Worm (Caenorhabditis elegans) whole organism, young adult: ENCODE measurements around the gene etr-1.

Source experiments
- F33H1.4 ChIP-seq: fragments of 200-800 bp; sonication (Bioruptor generic); IDR thresholded peaks from 2 replicates; pipeline ENCODE4 v1.3.6; 2022; ENCODE audit warnings: missing genetic modification reagents, missing genetic modification characterization, missing compliant biosample characterization
- F57C9.4 ChIP-seq: sonication (generic microtip); optimal IDR thresholded peaks from 2 replicates; lab custom pipeline; 2017; ENCODE audit warnings: mild to moderate bottlenecking, missing genetic modification characterization, missing compliant biosample characterization
- Y67H2A.10 ChIP-seq: fragments of 200-800 bp; sonication (Bioruptor generic); conservative IDR thresholded peaks from 2 replicates; pipeline ENCODE4 v1.3.6; 2022; ENCODE audit warnings: missing genetic modification reagents, missing genetic modification characterization, missing compliant biosample characterization
- Y79H2A.3 ChIP-seq: fragments of 200-800 bp; sonication (Bioruptor generic); conservative IDR thresholded peaks from 2 replicates; pipeline ENCODE4 v1.3.6; 2022; ENCODE audit warnings: missing genetic modification reagents, missing genetic modification characterization, missing compliant biosample characterization
- ZK185.1 ChIP-seq: sonication (generic microtip); optimal IDR thresholded peaks from 2 replicates; lab custom pipeline; 2016; ENCODE audit warnings: mild to moderate bottlenecking, missing genetic modification characterization, missing compliant biosample characterization; ENCODE audit not compliant: poor library complexity, severe bottlenecking
- ama-1 ChIP-seq, 3 experiments: fragments of 150-350 bp in 1 of 3; sonication (generic microtip) in 2 of 3; optimal IDR thresholded peaks; 2 replicates each; lab custom pipeline; 2014 to 2018; ENCODE audit warnings: missing biosample characterization in 2 of 3, missing genetic modification characterization in 2 of 3, missing genetic modification reagents in 2 of 3
- attf-3 ChIP-seq: fragments of 200-800 bp; sonication (Bioruptor generic); conservative IDR thresholded peaks from 2 replicates; pipeline ENCODE4 v1.3.6; 2022; ENCODE audit warnings: missing genetic modification reagents, missing genetic modification characterization, missing compliant biosample characterization
- attf-6 ChIP-seq: fragments of 200-800 bp; sonication (Bioruptor generic); IDR thresholded peaks from 2 replicates; pipeline ENCODE4 v1.3.6; 2022; ENCODE audit warnings: missing genetic modification reagents, missing genetic modification characterization, missing compliant biosample characterization
- bed-2 ChIP-seq: fragments of 200-800 bp; sonication (Bioruptor generic); IDR thresholded peaks from 2 replicates; pipeline ENCODE4 v1.3.6; 2022; ENCODE audit warnings: missing genetic modification reagents, missing genetic modification characterization, missing compliant biosample characterization
- cebp-1 ChIP-seq, 2 experiments: fragments of 200-800 bp in 1 of 2; sonication (Bioruptor generic) in 1 of 2; sonication (generic microtip) in 1 of 2; IDR thresholded peaks in 1 of 2; optimal IDR thresholded peaks in 1 of 2; 2 replicates each; pipeline versions ENCODE4 v1.3.6 to Lab custom; 2017 to 2022; ENCODE audit warnings: missing compliant biosample characterization in 2 of 2, missing genetic modification characterization in 2 of 2, mild to moderate bottlenecking in 1 of 2, missing genetic modification reagents in 1 of 2, moderate library complexity in 1 of 2
- ceh-100 ChIP-seq: fragments of 200-800 bp; sonication (Bioruptor generic); IDR thresholded peaks from 2 replicates; pipeline ENCODE4 v1.3.6; 2022; ENCODE audit warnings: missing genetic modification reagents, missing genetic modification characterization, missing compliant biosample characterization
- gei-17 ChIP-seq: fragments of 200-800 bp; sonication (Bioruptor generic); optimal IDR thresholded peaks from 2 replicates; lab custom pipeline; 2018; ENCODE audit warnings: mild to moderate bottlenecking, missing genetic modification characterization, missing compliant biosample characterization
- him-1 ChIP-seq: sonication (generic microtip); optimal IDR thresholded peaks from 2 replicates; lab custom pipeline; 2016; ENCODE audit warnings: missing genotype, missing genetic modification reagents, missing genetic modification characterization, missing compliant biosample characterization
- hlh-12 ChIP-seq: sonication (generic microtip); optimal IDR thresholded peaks from 2 replicates; lab custom pipeline; 2016; ENCODE audit warnings: missing genetic modification characterization, missing compliant biosample characterization
- let-607 ChIP-seq, 2 experiments: fragments of 200-800 bp in 1 of 2; sonication (Bioruptor generic) in 1 of 2; sonication (generic microtip) in 1 of 2; optimal IDR thresholded peaks; 2 replicates each; lab custom pipeline; 2016 to 2018; ENCODE audit warnings: mild to moderate bottlenecking in 2 of 2, missing compliant biosample characterization in 2 of 2, missing genetic modification characterization in 2 of 2, moderate library complexity in 2 of 2, missing genotype in 1 of 2
- lin-26 ChIP-seq: fragments of 200-800 bp; sonication (Bioruptor generic); IDR thresholded peaks from 2 replicates; pipeline ENCODE4 v1.3.6; 2022; ENCODE audit warnings: missing genetic modification reagents, missing genetic modification characterization, missing compliant biosample characterization
- lir-1 ChIP-seq: fragments of 200-800 bp; sonication (Bioruptor generic); conservative IDR thresholded peaks from 2 replicates; pipeline ENCODE4 v1.3.6; 2022; ENCODE audit warnings: missing genetic modification reagents, missing genetic modification characterization, missing compliant biosample characterization
- madf-10 ChIP-seq: sonication (generic microtip); optimal IDR thresholded peaks from 2 replicates; lab custom pipeline; 2016; ENCODE audit warnings: mild to moderate bottlenecking, missing genetic modification characterization, missing compliant biosample characterization
- mel-28 ChIP-seq: sonication (generic microtip); optimal IDR thresholded peaks from 2 replicates; lab custom pipeline; 2016; ENCODE audit warnings: borderline replicate concordance, mild to moderate bottlenecking, missing genetic modification characterization, missing compliant biosample characterization
- nfya-2 ChIP-seq: fragments of 200-800 bp; sonication (Bioruptor generic); IDR thresholded peaks from 2 replicates; pipeline ENCODE4 v1.3.6; 2022; ENCODE audit warnings: missing genetic modification reagents, missing genetic modification characterization, missing compliant biosample characterization
- nfyb-1 ChIP-seq: fragments of 200-800 bp; sonication (Bioruptor generic); IDR thresholded peaks from 2 replicates; pipeline ENCODE4 v1.3.6; 2022; ENCODE audit warnings: missing genetic modification reagents, missing genetic modification characterization, missing compliant biosample characterization
- nhr-120 ChIP-seq: fragments of 200-800 bp; sonication (Bioruptor generic); IDR thresholded peaks from 2 replicates; pipeline ENCODE4 v1.3.6; 2022; ENCODE audit warnings: missing genetic modification characterization, missing compliant biosample characterization
- pbrm-1 ChIP-seq: fragments of 200-800 bp; sonication (Bioruptor generic); IDR thresholded peaks from 2 replicates; pipeline ENCODE4 v1.3.6; 2022; ENCODE audit warnings: missing genetic modification reagents, missing genetic modification characterization, missing compliant biosample characterization
- snpc-1.1 ChIP-seq: sonication (generic microtip); optimal IDR thresholded peaks from 2 replicates; lab custom pipeline; 2017; ENCODE audit warnings: missing genetic modification characterization, mild to moderate bottlenecking, missing compliant biosample characterization, antibody characterized with exemption, moderate library complexity, missing genotype, missing genetic modification reagents; ENCODE audit not compliant: insufficient read depth
- snpc-1.3 ChIP-seq: sonication (generic microtip); optimal IDR thresholded peaks from 2 replicates; lab custom pipeline; 2017; ENCODE audit warnings: missing genetic modification characterization, mild to moderate bottlenecking, missing compliant biosample characterization, antibody characterized with exemption, moderate library complexity, missing genotype, missing genetic modification reagents; ENCODE audit not compliant: insufficient read depth
- snpc-3.4 ChIP-seq: sonication (generic microtip); optimal IDR thresholded peaks from 2 replicates; lab custom pipeline; 2017; ENCODE audit warnings: missing genetic modification characterization, mild to moderate bottlenecking, missing compliant biosample characterization, antibody characterized with exemption, moderate library complexity, missing genotype, missing genetic modification reagents
- sptf-2 ChIP-seq: fragments of 200-800 bp; sonication (Bioruptor generic); optimal IDR thresholded peaks from 2 replicates; lab custom pipeline; 2018; ENCODE audit warnings: mild to moderate bottlenecking, missing genetic modification characterization, missing compliant biosample characterization
- tlf-1 ChIP-seq: fragments of 200-800 bp; sonication (Bioruptor generic); optimal IDR thresholded peaks from 2 replicates; lab custom pipeline; 2018; ENCODE audit warnings: mild to moderate bottlenecking, missing genetic modification characterization, missing compliant biosample characterization
- zfh-2 ChIP-seq: fragments of 200-800 bp; sonication (Bioruptor generic); conservative IDR thresholded peaks from 2 replicates; pipeline ENCODE4 v1.3.6; 2022; ENCODE audit warnings: missing genetic modification reagents, missing genetic modification characterization, missing compliant biosample characterization
- ztf-22 ChIP-seq: fragments of 200-800 bp; sonication (Bioruptor generic); optimal IDR thresholded peaks from 2 replicates; lab custom pipeline; 2018; ENCODE audit warnings: mild to moderate bottlenecking, missing genetic modification characterization, moderate library complexity, missing compliant biosample characterization

The etr-1 gene

DNA sequence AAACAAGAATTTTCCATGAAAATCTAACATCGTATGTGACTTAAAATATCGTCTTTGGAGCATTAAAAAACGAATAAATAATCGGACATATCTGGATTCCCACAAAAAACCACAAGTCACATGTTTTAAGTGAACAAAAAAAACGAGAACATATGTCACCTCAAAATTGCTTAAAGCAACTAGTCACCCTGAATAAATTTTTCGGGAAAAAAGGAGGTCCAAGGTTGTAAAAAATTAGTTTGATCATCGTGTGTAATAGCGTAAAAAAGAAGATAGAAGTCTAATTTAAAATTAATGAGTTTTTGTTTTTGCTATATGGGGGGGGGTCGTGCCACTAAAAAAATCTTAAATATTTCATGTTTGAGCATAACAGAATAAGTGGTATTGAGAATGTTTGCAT is 32.4 kb upstream of the etr-1 start (continued):
- TF ChIP-seq lir-1 (GFP tag; lab: Robert Waterston, UW): no peak
- no peak for TF ChIP-seq mel-28

DNA sequence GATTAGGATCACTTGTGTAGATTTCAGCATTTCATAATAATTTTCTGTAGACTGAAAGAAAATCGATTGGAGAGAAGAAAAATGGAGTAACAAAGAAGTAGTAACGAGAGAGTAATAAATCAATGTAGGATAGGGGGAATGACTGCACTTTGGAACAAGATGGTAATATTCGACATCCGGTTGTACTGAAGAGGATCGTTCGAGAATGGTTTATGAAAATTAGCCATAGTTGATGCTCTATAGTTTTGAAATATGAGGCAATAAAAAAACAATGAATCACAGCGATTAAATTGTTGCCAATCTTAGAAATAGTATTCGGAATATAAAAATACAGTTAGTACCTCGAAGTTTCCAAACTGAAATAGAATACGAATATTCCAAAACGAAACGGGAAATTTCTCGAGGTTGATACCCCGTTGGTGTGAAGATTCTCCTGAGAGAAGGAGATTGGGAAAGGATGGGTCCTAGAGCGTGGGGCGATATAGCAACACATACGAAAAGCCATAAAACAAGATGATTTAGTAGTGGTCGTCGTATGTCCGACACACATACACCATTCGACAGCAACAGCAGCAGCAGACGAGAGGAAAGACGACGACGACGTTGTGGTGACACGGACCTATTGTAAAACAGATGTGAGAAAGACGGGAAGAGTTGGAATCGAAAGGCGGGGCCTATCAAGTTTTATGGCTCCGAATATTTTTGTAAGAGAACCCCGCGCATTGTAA is 28.5 kb upstream of the etr-1 start, which contains the start of gene cwn-1:
Gene cwn-1 (minus strand): TSS at position 51 of the 728 bp plus-strand sequence.
- TF ChIP-seq nfyb-1 (GFP tag; lab: Robert Waterston, UW) (no peak), nfya-2 (GFP tag; lab: Robert Waterston, UW) (no peak), tlf-1 (GFP tag; lab: Kevin White, UChicago) (no peak), madf-10 (tag; lab: Kevin White, UChicago) (no peak), ama-1 (optimal IDR thresholded peaks at IDR 0.05; lab: Kevin White, UChicago) (no peak), ama-1 (GFP tag; optimal IDR thresholded peaks at IDR 0.05; lab: Kevin White, UChicago) (no peak), cebp-1 (GFP tag; IDR thresholded peaks at IDR 0.05; lab: Robert Waterston, UW) (no peak), cebp-1 (tag; optimal IDR thresholded peaks at IDR 0.05; lab: Kevin White, UChicago) (no peak), gei-17 (GFP tag; lab: Kevin White, UChicago) (no peak), attf-3 (GFP tag; lab: Robert Waterston, UW) (no peak), sptf-2 (GFP tag; lab: Kevin White, UChicago) (no peak), let-607 (tag; optimal IDR thresholded peaks at IDR 0.05; lab: Kevin White, UChicago) (no peak)

DNA sequence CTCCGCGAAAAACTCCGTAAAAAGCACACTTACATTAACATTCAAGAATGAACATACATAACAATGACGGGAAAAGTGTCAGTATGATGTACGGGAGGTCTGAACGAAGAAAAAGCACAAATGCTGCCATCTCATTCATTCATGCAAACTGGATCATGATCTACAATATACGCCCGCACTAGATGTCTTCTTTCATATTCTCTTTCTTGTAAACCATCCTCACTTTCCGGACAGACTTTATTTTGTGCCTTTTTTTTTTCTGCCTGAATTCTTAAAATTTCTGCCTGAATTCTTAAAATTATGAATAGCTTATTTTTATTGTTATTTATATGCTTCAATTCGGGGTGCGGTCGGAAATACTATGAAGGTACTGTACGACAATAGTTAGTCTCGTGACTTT is 27.0 kb upstream of the etr-1 start, which contains the start of gene K10B4.1:
Gene K10B4.1 (plus strand): TSS at position 301 of the 400 bp plus-strand sequence.
- TF ChIP-seq snpc-3.4 (tag; lab: Kevin White, UChicago) (no peak), him-1 (tag; lab: Kevin White, UChicago) (no peak), ztf-22 (no peak), mel-28 (no peak), bed-2 (GFP tag; lab: Robert Waterston, UW) (no peak), F33H1.4 (GFP tag; lab: Robert Waterston, UW) (no peak), attf-6 (GFP tag; lab: Robert Waterston, UW) (no peak), Y67H2A.10 (GFP tag; lab: Robert Waterston, UW) (no peak), lin-26 (GFP tag; lab: Robert Waterston, UW) (no peak), ZK185.1 (tag; lab: Kevin White, UChicago) (no peak), hlh-12 (tag; lab: Kevin White, UChicago) (no peak), pbrm-1 (no peak), snpc-1.1 (tag; lab: Kevin White, UChicago) (no peak), zfh-2 (GFP tag; lab: Robert Waterston, UW) (no peak), snpc-1.3 (tag; lab: Kevin White, UChicago) (no peak), nhr-120 (GFP tag; lab: Robert Waterston, UW) (no peak), Y79H2A.3 (GFP tag; lab: Robert Waterston, UW) (no peak)

DNA sequence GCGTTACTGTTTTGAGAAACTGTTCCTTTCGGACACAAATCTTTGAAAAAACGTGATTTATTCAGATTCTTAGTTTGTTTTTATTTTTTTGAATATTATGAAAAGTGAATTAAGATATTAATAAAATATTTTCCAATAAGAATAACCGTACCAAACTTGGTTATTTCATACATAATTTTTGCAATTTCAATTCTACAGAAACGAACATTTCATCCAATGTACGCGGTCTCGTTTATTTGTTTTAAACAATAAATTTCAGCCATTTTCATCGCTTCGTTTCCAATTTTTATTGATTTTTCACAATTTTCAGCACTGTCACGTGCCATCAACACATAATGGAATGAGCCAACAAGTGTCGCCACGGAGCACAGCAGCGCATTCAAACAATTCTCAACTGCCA is 15.2 kb upstream of the etr-1 start, which contains the start of gene T25D3.4:
Gene T25D3.4 (plus strand): TSS at position 301 of the 400 bp plus-strand sequence.
- TF ChIP-seq F57C9.4 (tag; lab: Kevin White, UChicago) (no peak), ceh-100 (GFP tag; lab: Robert Waterston, UW) (peak; percentile 67)
